Worm (Caenorhabditis elegans): ENCODE results near the gene vps-35.

DNA sequence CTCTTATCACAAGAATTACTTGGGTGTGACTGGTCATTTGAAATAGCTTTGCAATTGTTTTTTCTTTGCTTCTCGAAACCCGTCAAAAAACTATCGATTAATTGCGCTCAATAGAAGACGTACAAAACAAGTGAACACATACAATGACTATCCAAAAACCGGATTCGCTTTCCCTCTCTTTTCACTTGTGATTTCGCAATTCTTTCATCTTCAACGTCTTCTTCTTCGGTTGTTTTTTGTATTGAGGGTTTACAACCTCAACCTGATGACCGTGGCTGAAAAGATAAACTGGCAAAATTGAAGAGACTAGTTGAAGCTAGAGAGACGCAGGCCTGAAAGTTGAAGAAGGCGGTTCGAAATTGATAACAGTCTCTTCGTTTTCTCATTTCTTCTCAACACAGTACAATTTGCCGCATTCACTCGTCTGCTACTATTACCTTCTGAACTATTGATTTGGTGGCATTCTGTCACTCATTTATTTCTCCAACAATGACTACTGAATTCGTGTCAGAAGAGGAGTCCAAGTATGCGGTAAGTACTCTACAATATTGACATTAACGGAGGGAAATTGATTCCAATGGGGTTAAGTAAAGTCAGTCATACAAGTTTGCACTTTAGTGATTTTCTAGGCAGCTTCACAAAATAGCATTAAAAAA is 21.5 kb upstream of the vps-35 start:
- TF ChIP-seq fos-1 (tag; optimal IDR thresholded peaks at IDR 0.05) (no peak), lsy-12 (tag; optimal IDR thresholded peaks at IDR 0.05) (no peak)

All from whole organism, L3 larva.